Fruit fly (Drosophila melanogaster) Kc167 (cell line): Measurements from ENCODE around the gene Rok.

Experiments used
- Myc ChIP-seq: fragments of >200 bp; optimal IDR thresholded peaks from 2 replicates; lab custom pipeline; 2017; ENCODE audit warnings: missing external identifiers
- Sin3A ChIP-seq: fragments of >200 bp; optimal IDR thresholded peaks from 2 replicates; lab custom pipeline; 2018; ENCODE audit warnings: missing external identifiers
- insv ChIP-seq: fragments of >200 bp; optimal IDR thresholded peaks from 3 replicates; lab custom pipeline; 2018; ENCODE audit warnings: missing external identifiers

DNA sequence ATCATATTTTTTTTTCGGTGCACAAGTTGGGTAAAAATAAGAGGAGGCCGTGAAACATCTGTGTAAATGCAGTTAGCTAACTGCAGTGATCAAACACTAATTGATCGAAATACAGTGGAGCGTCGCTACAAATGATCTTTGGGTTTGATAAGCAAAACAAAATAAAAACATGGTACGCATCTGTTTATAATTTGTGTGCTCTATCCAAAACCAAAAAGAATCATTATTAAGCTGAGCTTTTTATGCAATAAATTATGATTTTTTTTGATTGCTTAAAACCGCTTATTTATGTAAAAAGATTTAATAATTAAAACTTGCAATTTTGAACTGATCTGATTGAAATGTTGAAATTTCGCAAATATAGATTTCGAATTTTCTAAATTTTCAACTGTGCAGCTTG, 33.0 kb upstream of the Rok start:
- TF ChIP-seq Myc (lab: Kevin White, UChicago) (no peak), insv (no peak), Sin3A (lab: Kevin White, UChicago) (no peak)
